Worm (Caenorhabditis elegans) whole organism, L4 larva: ENCODE data around the gene fbxb-75.

Experiments used
- D1046.2 ChIP-seq: fragments of 200-800 bp; sonication (Bioruptor generic); IDR thresholded peaks from 2 replicates; pipeline ENCODE4 v1.3.6; 2022; ENCODE audit warnings: missing genetic modification characterization, missing compliant biosample characterization
- F10B5.3 ChIP-seq: sonication (generic microtip); optimal IDR thresholded peaks from 2 replicates; lab custom pipeline; 2016; ENCODE audit warnings: mild to moderate bottlenecking, missing genetic modification characterization, missing compliant biosample characterization
- F26F4.8 ChIP-seq: fragments of 200-800 bp; sonication (Bioruptor generic); conservative IDR thresholded peaks from 2 replicates; pipeline ENCODE4 v1.3.6; 2022; ENCODE audit warnings: missing genetic modification characterization, missing compliant biosample characterization
- F37D6.2 ChIP-seq: sonication (generic microtip); optimal IDR thresholded peaks from 2 replicates; lab custom pipeline; 2016; ENCODE audit warnings: mild to moderate bottlenecking, missing genetic modification characterization, missing compliant biosample characterization
- F49E8.2 ChIP-seq: sonication (generic microtip); optimal IDR thresholded peaks from 2 replicates; lab custom pipeline; 2016; ENCODE audit warnings: missing compliant biosample characterization, mild to moderate bottlenecking, missing genetic modification characterization, borderline replicate concordance
- T26A8.4 ChIP-seq: fragments of 200-800 bp; sonication (Bioruptor generic); IDR thresholded peaks from 2 replicates; pipeline ENCODE4 v1.3.6; 2022; ENCODE audit warnings: missing genetic modification characterization, missing compliant biosample characterization
- Y105C5A.15 ChIP-seq: fragments of 200-800 bp; sonication (Bioruptor generic); IDR thresholded peaks from 2 replicates; pipeline ENCODE4 v1.3.6; 2022; ENCODE audit warnings: missing genetic modification characterization, missing compliant biosample characterization
- Y5F2A.4 ChIP-seq: fragments of 200-800 bp; sonication (Bioruptor generic); optimal IDR thresholded peaks from 2 replicates; lab custom pipeline; 2018; ENCODE audit warnings: mild to moderate bottlenecking, missing genetic modification characterization, missing compliant biosample characterization
- Y75B8A.6 ChIP-seq: fragments of 200-800 bp; sonication (Bioruptor generic); IDR thresholded peaks from 2 replicates; pipeline ENCODE4 v1.3.6; 2022; ENCODE audit warnings: missing genetic modification reagents, missing genetic modification characterization, missing compliant biosample characterization
- ZK546.5 ChIP-seq, 2 experiments: sonication (generic microtip); optimal IDR thresholded peaks; 2 replicates each; lab custom pipeline; 2017; ENCODE audit warnings: missing biosample characterization in 2 of 2, missing genetic modification characterization in 2 of 2
- aha-1 ChIP-seq: fragments of 150-350 bp; peaks from one replicate; lab custom pipeline; 2014; ENCODE audit warnings: missing biosample characterization, missing genetic modification characterization
- attf-4 ChIP-seq: sonication (generic microtip); optimal IDR thresholded peaks from 3 replicates; lab custom pipeline; 2017; ENCODE audit warnings: missing biosample characterization, missing genetic modification characterization
- ceh-28 ChIP-seq: fragments of 150-350 bp; optimal IDR thresholded peaks from 2 replicates; lab custom pipeline; 2014; ENCODE audit warnings: missing biosample characterization, missing genetic modification reagents, missing genetic modification characterization
- ceh-62 ChIP-seq: sonication (generic microtip); optimal IDR thresholded peaks from 2 replicates; lab custom pipeline; 2017; ENCODE audit warnings: missing biosample characterization, missing genetic modification characterization
- ces-1 ChIP-seq: fragments of 150-350 bp; sonication (generic microtip); optimal IDR thresholded peaks from 4 replicates; lab custom pipeline; 2014; ENCODE audit warnings: missing biosample characterization, missing genetic modification reagents, missing genetic modification characterization
- dmd-6 ChIP-seq: fragments of 200-800 bp; sonication (Bioruptor generic); IDR thresholded peaks from 2 replicates; pipeline ENCODE4 v1.3.6; 2022; ENCODE audit warnings: missing genetic modification reagents, missing genetic modification characterization, missing compliant biosample characterization
- dmd-8 ChIP-seq: fragments of 200-800 bp; sonication (Bioruptor generic); IDR thresholded peaks from 2 replicates; pipeline ENCODE4 v1.3.6; 2022; ENCODE audit warnings: missing genetic modification characterization, missing compliant biosample characterization
- dmd-9 ChIP-seq: fragments of 200-800 bp; sonication (Bioruptor generic); IDR thresholded peaks from 2 replicates; pipeline ENCODE4 v1.3.6; 2022; ENCODE audit warnings: missing genetic modification reagents, missing genetic modification characterization, missing compliant biosample characterization
- duxl-1 ChIP-seq: sonication (generic microtip); optimal IDR thresholded peaks from 2 replicates; lab custom pipeline; 2016; ENCODE audit warnings: mild to moderate bottlenecking, missing genetic modification characterization, moderate library complexity, missing compliant biosample characterization; ENCODE audit not compliant: poor library complexity
- dve-1 ChIP-seq: sonication (generic microtip); optimal IDR thresholded peaks from 2 replicates; lab custom pipeline; 2017; ENCODE audit warnings: antibody characterized with exemption, mild to moderate bottlenecking, missing genetic modification characterization, missing compliant biosample characterization; ENCODE audit not compliant: insufficient read depth
- fos-1 ChIP-seq: fragments of 150-350 bp; optimal IDR thresholded peaks from 2 replicates; lab custom pipeline; 2014; ENCODE audit warnings: missing biosample characterization, missing genetic modification characterization
- gei-8 ChIP-seq: fragments of 200-800 bp; sonication (Bioruptor generic); optimal IDR thresholded peaks from 2 replicates; lab custom pipeline; 2018; ENCODE audit warnings: mild to moderate bottlenecking, missing genetic modification characterization, missing compliant biosample characterization
- hmg-1.1 ChIP-seq: fragments of 200-800 bp; sonication (Bioruptor generic); IDR thresholded peaks from 2 replicates; pipeline ENCODE4 v1.3.6; 2022; ENCODE audit warnings: missing genetic modification reagents, missing genetic modification characterization, missing compliant biosample characterization
- lim-7 ChIP-seq: fragments of 200-800 bp; sonication (Bioruptor generic); IDR thresholded peaks from 2 replicates; pipeline ENCODE4 v1.3.6; 2022; ENCODE audit warnings: missing genetic modification characterization, missing compliant biosample characterization
- lin-1 ChIP-seq: fragments of 200-800 bp; sonication (Bioruptor generic); IDR thresholded peaks from 2 replicates; pipeline ENCODE4 v1.3.6; 2022; ENCODE audit warnings: missing genetic modification reagents, missing genetic modification characterization, missing compliant biosample characterization
- lin-38 ChIP-seq: fragments of 200-800 bp; sonication (Bioruptor generic); IDR thresholded peaks from 2 replicates; pipeline ENCODE4 v1.3.6; 2022; ENCODE audit warnings: missing genetic modification reagents, missing genetic modification characterization, missing compliant biosample characterization
- lir-3 ChIP-seq: sonication (generic microtip); optimal IDR thresholded peaks from 2 replicates; lab custom pipeline; 2016; ENCODE audit warnings: mild to moderate bottlenecking, missing genetic modification characterization, missing compliant biosample characterization
- lsy-2 ChIP-seq, 2 experiments: fragments of 150-350 bp in 1 of 2; sonication (generic microtip) in 1 of 2; optimal IDR thresholded peaks; 2 replicates each; lab custom pipeline; 2014 to 2017; ENCODE audit warnings: missing biosample characterization in 2 of 2, missing genetic modification characterization in 2 of 2
- madf-5 ChIP-seq, 2 experiments: fragments of 200-800 bp; sonication (Bioruptor generic); IDR thresholded peaks; 2 replicates each; pipeline ENCODE4 v1.3.6; 2022; ENCODE audit warnings: missing compliant biosample characterization in 2 of 2, missing genetic modification characterization in 2 of 2
- madf-9 ChIP-seq: fragments of 200-800 bp; sonication (Bioruptor generic); conservative IDR thresholded peaks from 2 replicates; pipeline ENCODE4 v1.3.6; 2022; ENCODE audit warnings: missing genetic modification reagents, missing genetic modification characterization, missing compliant biosample characterization
- mes-2 ChIP-seq: sonication (generic microtip); optimal IDR thresholded peaks from 2 replicates; lab custom pipeline; 2016; ENCODE audit warnings: missing genotype, mild to moderate bottlenecking, missing genetic modification characterization, missing compliant biosample characterization; ENCODE audit not compliant: poor library complexity, severe bottlenecking
- nhr-10 ChIP-seq: fragments of 150-350 bp; optimal IDR thresholded peaks from 2 replicates; lab custom pipeline; 2014; ENCODE audit warnings: missing biosample characterization, missing genetic modification characterization
- nhr-237 ChIP-seq: sonication (generic microtip); optimal IDR thresholded peaks from 2 replicates; lab custom pipeline; 2017; ENCODE audit warnings: missing biosample characterization, missing genetic modification characterization
- nhr-28 ChIP-seq: fragments of 150-350 bp; optimal IDR thresholded peaks from 2 replicates; lab custom pipeline; 2014; ENCODE audit warnings: missing biosample characterization, missing genetic modification characterization
- nhr-48 ChIP-seq: sonication (generic microtip); optimal IDR thresholded peaks from 2 replicates; lab custom pipeline; 2016; ENCODE audit warnings: mild to moderate bottlenecking, missing genetic modification characterization, missing compliant biosample characterization
- nhr-76 ChIP-seq: fragments of 150-350 bp; optimal IDR thresholded peaks from 2 replicates; lab custom pipeline; 2014; ENCODE audit warnings: missing biosample characterization, missing genetic modification characterization
- nhr-77 ChIP-seq: fragments of 150-350 bp; optimal IDR thresholded peaks from 2 replicates; lab custom pipeline; 2014; ENCODE audit warnings: missing biosample characterization, missing genetic modification characterization
- php-3 ChIP-seq: fragments of 200-800 bp; sonication (Bioruptor generic); IDR thresholded peaks from 2 replicates; pipeline ENCODE4 v1.3.6; 2022; ENCODE audit warnings: missing genetic modification reagents, missing genetic modification characterization, missing compliant biosample characterization
- pqm-1 ChIP-seq: sonication (generic microtip); optimal IDR thresholded peaks from 2 replicates; lab custom pipeline; 2017; ENCODE audit warnings: missing biosample characterization, missing genetic modification characterization
- saeg-2 ChIP-seq: fragments of 200-800 bp; sonication (Bioruptor generic); IDR thresholded peaks from 2 replicates; pipeline ENCODE4 v1.3.6; 2022; ENCODE audit warnings: missing genetic modification reagents, missing genetic modification characterization, missing compliant biosample characterization
- sdz-12 ChIP-seq: fragments of 200-800 bp; sonication (Bioruptor generic); optimal IDR thresholded peaks from 2 replicates; lab custom pipeline; 2018; ENCODE audit warnings: mild to moderate bottlenecking, missing genetic modification characterization, missing compliant biosample characterization
- set-16 ChIP-seq: fragments of 200-800 bp; sonication (Bioruptor generic); IDR thresholded peaks from 2 replicates; pipeline ENCODE4 v1.3.6; 2022; ENCODE audit warnings: missing genetic modification reagents, missing genetic modification characterization, missing compliant biosample characterization
- snpc-1.2 ChIP-seq: fragments of 200-800 bp; sonication (Bioruptor generic); IDR thresholded peaks from 2 replicates; pipeline ENCODE4 v1.3.6; 2022; ENCODE audit warnings: missing genetic modification reagents, missing genetic modification characterization, missing compliant biosample characterization
- spr-3 ChIP-seq: fragments of 200-800 bp; sonication (Bioruptor generic); optimal IDR thresholded peaks from 2 replicates; lab custom pipeline; 2018; ENCODE audit warnings: mild to moderate bottlenecking, missing genetic modification characterization, missing compliant biosample characterization
- unc-130 ChIP-seq: sonication (generic microtip); optimal IDR thresholded peaks from 2 replicates; lab custom pipeline; 2016; ENCODE audit warnings: missing genetic modification reagents, missing genetic modification characterization, missing compliant biosample characterization
- unc-39 ChIP-seq: sonication (generic microtip); optimal IDR thresholded peaks from 2 replicates; lab custom pipeline; 2017; ENCODE audit warnings: missing biosample characterization, missing genetic modification characterization
- unc-62 ChIP-seq, 3 experiments: fragments of 150-350 bp in 1 of 3; sonication (generic microtip); optimal IDR thresholded peaks in 2 of 3; peaks in 1 of 3; 1 replicate in 1 of 3; 2 replicates in 2 of 3; lab custom pipeline; 2014 to 2017; ENCODE audit warnings: missing biosample characterization in 3 of 3, missing genetic modification characterization in 3 of 3, missing genetic modification reagents in 3 of 3, missing genotype in 1 of 3

fbxb-75 gene

DNA sequence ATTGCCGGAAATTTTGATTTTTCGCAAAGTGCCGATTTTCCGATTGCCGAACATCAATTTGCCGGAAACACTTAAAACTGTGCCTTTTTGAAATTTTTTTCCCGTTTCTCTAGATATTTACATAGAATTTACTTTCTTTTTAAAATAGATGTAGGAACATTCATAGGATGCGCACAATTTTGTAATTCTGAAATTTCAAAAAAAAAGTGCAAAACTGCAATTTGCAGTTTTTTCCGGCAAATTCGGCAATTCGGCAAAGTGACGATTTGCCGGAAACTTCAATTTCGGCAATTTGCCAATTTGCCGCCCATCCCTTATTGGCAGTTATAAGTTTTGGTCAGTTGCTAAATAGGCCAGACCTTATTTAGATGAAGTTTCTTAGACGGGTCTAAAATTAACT lies 15.7 kb upstream of the fbxb-75 start:
- TF ChIP-seq ceh-62 (no peak), D1046.2 (GFP tag; lab: Robert Waterston, UW) (no peak), spr-3 (GFP tag; lab: Kevin White, UChicago) (no peak), nhr-76 (no peak), unc-62 (GFP tag; optimal IDR thresholded peaks at IDR 0.05 in 1 of 2; lab: Kevin White, UChicago) (peak in 1 of 2 experiments; percentile 98), unc-62 (tag; optimal IDR thresholded peaks at IDR 0.05; lab: Kevin White, UChicago) (no peak), Y105C5A.15 (GFP tag; lab: Robert Waterston, UW) (no peak)

ce11 chrIV:4454330-4455173 lies 13.6 kb upstream of the fbxb-75 start, which contains the start of gene R08C7.11:
Gene R08C7.11, minus strand, starts transcription at chrIV:4454937.
- TF ChIP-seq Y105C5A.15 (GFP tag; lab: Robert Waterston, UW) (no peak), unc-62 (GFP tag; optimal IDR thresholded peaks at IDR 0.05 in 1 of 2; lab: Kevin White, UChicago) (peak in 1 of 2 experiments; percentile 96), unc-62 (tag; optimal IDR thresholded peaks at IDR 0.05; lab: Kevin White, UChicago) (no peak), lsy-2 (tag; optimal IDR thresholded peaks at IDR 0.05; lab: Kevin White, UChicago) (peak in 1 of 2 experiments; percentile 17), nhr-48 (tag; lab: Kevin White, UChicago) (peak; percentile 20), nhr-76 (no peak), nhr-237 (no peak), php-3 (GFP tag; lab: Robert Waterston, UW) (no peak), F10B5.3 (tag; lab: Kevin White, UChicago) (no peak), pqm-1 (tag; lab: Kevin White, UChicago) (no peak), saeg-2 (GFP tag; lab: Robert Waterston, UW) (no peak), unc-39 (tag; lab: Kevin White, UChicago) (no peak), madf-5 (GFP tag; IDR thresholded peaks at IDR 0.05; lab: Robert Waterston, UW) (no peak), unc-130 (no peak), lir-3 (tag; lab: Kevin White, UChicago) (no peak), Y5F2A.4 (GFP tag; lab: Kevin White, UChicago) (no peak), T26A8.4 (GFP tag; lab: Robert Waterston, UW) (no peak), gei-8 (GFP tag; lab: Kevin White, UChicago) (no peak), ceh-28 (tag; lab: Kevin White, UChicago) (peak; percentile 32), dmd-8 (GFP tag; lab: Robert Waterston, UW) (no peak), lin-1 (GFP tag; lab: Robert Waterston, UW) (no peak), hmg-1.1 (GFP tag; lab: Robert Waterston, UW) (0 out of 2 replicates have a peak, but pooled peaks have one; percentile 5), dmd-9 (GFP tag; lab: Robert Waterston, UW) (no peak), snpc-1.2 (GFP tag; lab: Robert Waterston, UW) (no peak), sdz-12 (GFP tag; lab: Kevin White, UChicago) (no peak), aha-1 (peak; percentile 86), madf-9 (GFP tag; lab: Robert Waterston, UW) (no peak), F49E8.2 (tag; lab: Kevin White, UChicago) (no peak), ces-1 (GFP tag; lab: Kevin White, UChicago) (no peak), nhr-77 (tag; lab: Kevin White, UChicago) (no peak), mes-2 (tag; lab: Kevin White, UChicago) (peak; percentile 37), duxl-1 (tag; lab: Kevin White, UChicago) (no peak), nhr-28 (tag; lab: Kevin White, UChicago) (peak; percentile 65), F37D6.2 (no peak), nhr-10 (tag; lab: Kevin White, UChicago) (no peak), lim-7 (GFP tag; lab: Robert Waterston, UW) (no peak), dve-1 (tag; lab: Kevin White, UChicago) (peak; percentile 21), Y75B8A.6 (GFP tag; lab: Robert Waterston, UW) (no peak), attf-4 (tag; lab: Kevin White, UChicago) (no peak), dmd-6 (no peak), spr-3 (GFP tag; lab: Kevin White, UChicago) (no peak), F26F4.8 (GFP tag; lab: Robert Waterston, UW) (no peak), set-16 (GFP tag; lab: Robert Waterston, UW) (peak; percentile 75), fos-1 (tag; lab: Kevin White, UChicago) (no peak), lin-38 (GFP tag; lab: Robert Waterston, UW) (no peak), ZK546.5 (tag; optimal IDR thresholded peaks at IDR 0.05; lab: Kevin White, UChicago) (no peak)
